Worm (Caenorhabditis elegans) whole organism, L2 larva: ENCODE measurements around the gene fut-1.

ENCODE experiments used
- C34F6.9 ChIP-seq: fragments of 150-350 bp; optimal IDR thresholded peaks from 2 replicates; lab custom pipeline; 2014; ENCODE audit warnings: missing biosample characterization, missing genetic modification characterization
- F13H6.1 ChIP-seq: sonication (generic microtip); optimal IDR thresholded peaks from 2 replicates; lab custom pipeline; 2016; ENCODE audit warnings: missing genetic modification characterization, missing compliant biosample characterization
- Y55F3AM.14 ChIP-seq: fragments of 200-800 bp; sonication (Bioruptor generic); optimal IDR thresholded peaks from 2 replicates; lab custom pipeline; 2018; ENCODE audit warnings: mild to moderate bottlenecking, missing genetic modification characterization, missing compliant biosample characterization
- alr-1 ChIP-seq: fragments of 150-350 bp; optimal IDR thresholded peaks from 2 replicates; lab custom pipeline; 2014; ENCODE audit warnings: missing biosample characterization, missing genetic modification characterization
- ama-1 ChIP-seq: fragments of 150-350 bp; optimal IDR thresholded peaks from 2 replicates; lab custom pipeline; 2018; ENCODE audit warnings: inconsistent platforms
- blmp-1 ChIP-seq: sonication (generic microtip); optimal IDR thresholded peaks from 2 replicates; lab custom pipeline; 2017; ENCODE audit warnings: missing genetic modification characterization, mild to moderate bottlenecking, missing compliant biosample characterization, antibody characterized with exemption, moderate library complexity; ENCODE audit not compliant: insufficient read depth
- ceh-16 ChIP-seq: fragments of 150-350 bp; optimal IDR thresholded peaks from 2 replicates; lab custom pipeline; 2014; ENCODE audit warnings: missing biosample characterization, missing genetic modification characterization
- ceh-82 ChIP-seq: fragments of 150-350 bp; optimal IDR thresholded peaks from 2 replicates; lab custom pipeline; 2014; ENCODE audit warnings: missing biosample characterization, missing genetic modification characterization
- crh-2 ChIP-seq: sonication (generic microtip); optimal IDR thresholded peaks from 2 replicates; lab custom pipeline; 2017; ENCODE audit warnings: missing biosample characterization, missing genetic modification characterization
- egl-27 ChIP-seq: sonication (generic microtip); optimal IDR thresholded peaks from 3 replicates; lab custom pipeline; 2017; ENCODE audit warnings: missing biosample characterization, missing genetic modification reagents, missing genetic modification characterization
- elt-1 ChIP-seq: fragments of 150-350 bp; optimal IDR thresholded peaks from 2 replicates; lab custom pipeline; 2014; ENCODE audit warnings: missing biosample characterization, missing genetic modification characterization
- elt-3 ChIP-seq: sonication (generic microtip); optimal IDR thresholded peaks from 2 replicates; lab custom pipeline; 2017; ENCODE audit warnings: missing biosample characterization, missing genetic modification characterization
- fos-1 ChIP-seq: fragments of 150-350 bp; optimal IDR thresholded peaks from 2 replicates; lab custom pipeline; 2014; ENCODE audit warnings: missing biosample characterization, missing genetic modification characterization
- gmeb-1 ChIP-seq: fragments of 150-350 bp; optimal IDR thresholded peaks from 2 replicates; lab custom pipeline; 2014; ENCODE audit warnings: missing biosample characterization, missing genetic modification characterization
- lin-13 ChIP-seq: fragments of 150-350 bp; optimal IDR thresholded peaks from 2 replicates; lab custom pipeline; 2014; ENCODE audit warnings: missing biosample characterization, missing genetic modification reagents, missing genetic modification characterization
- lin-39 ChIP-seq: fragments of 150-350 bp; optimal IDR thresholded peaks from 2 replicates; lab custom pipeline; 2014; ENCODE audit warnings: missing biosample characterization, missing genetic modification reagents, missing genetic modification characterization
- lsy-2 ChIP-seq, 2 experiments: fragments of 150-350 bp in 1 of 2; sonication (generic microtip) in 1 of 2; optimal IDR thresholded peaks; 2 replicates each; lab custom pipeline; 2014 to 2017; ENCODE audit warnings: missing biosample characterization in 2 of 2, missing genetic modification characterization in 2 of 2
- mbf-1 ChIP-seq: sonication (generic microtip); optimal IDR thresholded peaks from 2 replicates; lab custom pipeline; 2017; ENCODE audit warnings: missing biosample characterization, missing genetic modification characterization
- mdl-1 ChIP-seq, 2 experiments: fragments of 150-350 bp in 1 of 2; sonication (generic microtip) in 1 of 2; optimal IDR thresholded peaks; 2 replicates each; lab custom pipeline; 2017; ENCODE audit warnings: missing biosample characterization in 2 of 2, missing genetic modification characterization in 2 of 2
- nhr-10 ChIP-seq: sonication (generic microtip); optimal IDR thresholded peaks from 2 replicates; lab custom pipeline; 2017; ENCODE audit warnings: missing biosample characterization, missing genetic modification characterization
- nhr-11 ChIP-seq: fragments of 150-350 bp; optimal IDR thresholded peaks from 2 replicates; lab custom pipeline; 2014; ENCODE audit warnings: missing biosample characterization, missing genetic modification characterization
- nhr-12 ChIP-seq: fragments of 150-350 bp; optimal IDR thresholded peaks from 2 replicates; lab custom pipeline; 2014; ENCODE audit warnings: missing biosample characterization, missing genetic modification characterization
- nhr-129 ChIP-seq: fragments of 150-350 bp; optimal IDR thresholded peaks from 2 replicates; lab custom pipeline; 2014; ENCODE audit warnings: missing biosample characterization, missing genetic modification characterization
- nhr-21 ChIP-seq: fragments of 150-350 bp; optimal IDR thresholded peaks from 2 replicates; lab custom pipeline; 2014; ENCODE audit warnings: missing biosample characterization, missing genetic modification characterization
- nhr-23 ChIP-seq: fragments of 150-350 bp; optimal IDR thresholded peaks from 2 replicates; lab custom pipeline; 2014; ENCODE audit warnings: missing biosample characterization, missing genetic modification reagents, missing genetic modification characterization
- nhr-237 ChIP-seq: fragments of 150-350 bp; optimal IDR thresholded peaks from 2 replicates; lab custom pipeline; 2014; ENCODE audit warnings: missing biosample characterization, missing genetic modification characterization
- nhr-25 ChIP-seq: fragments of 150-350 bp; sonication (generic microtip); optimal IDR thresholded peaks from 3 replicates; lab custom pipeline; 2014; ENCODE audit warnings: missing biosample characterization, missing genetic modification characterization
- nhr-6 ChIP-seq: fragments of 150-350 bp; optimal IDR thresholded peaks from 2 replicates; lab custom pipeline; 2014; ENCODE audit warnings: missing biosample characterization, missing genetic modification characterization
- peb-1 ChIP-seq: fragments of 150-350 bp; optimal IDR thresholded peaks from 2 replicates; lab custom pipeline; 2014; ENCODE audit warnings: missing biosample characterization, missing genetic modification characterization
- sem-4 ChIP-seq: fragments of 150-350 bp; optimal IDR thresholded peaks from 2 replicates; lab custom pipeline; 2014; ENCODE audit warnings: missing biosample characterization, missing genetic modification reagents, missing genetic modification characterization
- sma-9 ChIP-seq, 2 experiments: fragments of 150-350 bp in 1 of 2; sonication (generic microtip) in 1 of 2; optimal IDR thresholded peaks; 2 replicates each; lab custom pipeline; 2014 to 2016; ENCODE audit warnings: missing genetic modification characterization in 2 of 2, mild to moderate bottlenecking in 1 of 2, missing biosample characterization in 1 of 2, missing compliant biosample characterization in 1 of 2, missing genetic modification reagents in 1 of 2, moderate library complexity in 1 of 2
- unc-39 ChIP-seq: fragments of 150-350 bp; optimal IDR thresholded peaks from 2 replicates; lab custom pipeline; 2014; ENCODE audit warnings: missing biosample characterization, missing genetic modification characterization
- unc-55 ChIP-seq: fragments of 150-350 bp; sonication (generic microtip); optimal IDR thresholded peaks from 3 replicates; lab custom pipeline; 2014; ENCODE audit warnings: missing biosample characterization, missing genetic modification reagents, missing genetic modification characterization
- unc-62 ChIP-seq: fragments of 150-350 bp; optimal IDR thresholded peaks from 2 replicates; lab custom pipeline; 2014; ENCODE audit warnings: missing biosample characterization, missing genetic modification reagents, missing genetic modification characterization
- ztf-1 ChIP-seq: fragments of 200-800 bp; sonication (Bioruptor generic); conservative IDR thresholded peaks from 2 replicates; pipeline ENCODE4 v1.3.6; 2022; ENCODE audit warnings: missing genetic modification characterization, missing compliant biosample characterization
- ztf-11 ChIP-seq: sonication (generic microtip); optimal IDR thresholded peaks from 2 replicates; lab custom pipeline; 2017; ENCODE audit warnings: missing biosample characterization, missing genetic modification characterization
- ztf-4 ChIP-seq: fragments of 150-350 bp; optimal IDR thresholded peaks from 2 replicates; lab custom pipeline; 2014; ENCODE audit warnings: missing biosample characterization, missing genetic modification characterization

The fut-1 gene

ce11 chrII:8740326-8740949, 19.0 kb downstream of the fut-1 start:
- TF ChIP-seq Y55F3AM.14 (GFP tag; lab: Kevin White, UChicago) (peak; percentile 46), fos-1 (tag; lab: Kevin White, UChicago) (peak; percentile 77), ama-1 (no peak), lin-39 (tag; lab: Kevin White, UChicago) (no peak), lsy-2 (tag; optimal IDR thresholded peaks at IDR 0.05; lab: Kevin White, UChicago) (peak in 1 of 2 experiments; percentile 40), nhr-6 (tag; lab: Kevin White, UChicago) (peak; percentile 34), gmeb-1 (peak; percentile 14), F13H6.1 (tag; lab: Kevin White, UChicago) (peak; percentile 42), sma-9 (GFP tag; optimal IDR thresholded peaks at IDR 0.05; lab: Kevin White, UChicago) (peak; percentile 99), sma-9 (tag; optimal IDR thresholded peaks at IDR 0.05; lab: Kevin White, UChicago) (no peak), alr-1 (tag; lab: Kevin White, UChicago) (no peak), blmp-1 (tag; lab: Kevin White, UChicago) (peak; percentile 39), nhr-25 (tag; lab: Kevin White, UChicago) (peak; percentile 77), peb-1 (tag; lab: Kevin White, UChicago) (no peak), lin-13 (peak; percentile 5), mdl-1 (tag; optimal IDR thresholded peaks at IDR 0.05; lab: Kevin White, UChicago) (peak; percentile 58 to 62), nhr-129 (tag; lab: Kevin White, UChicago) (peak; percentile 41), nhr-11 (tag; lab: Kevin White, UChicago) (no peak), unc-39 (tag; lab: Kevin White, UChicago) (no peak), crh-2 (tag; lab: Kevin White, UChicago) (peak; percentile 79), egl-27 (peak; percentile 38), nhr-21 (peak; percentile 63)

ce11 chrII:8738955-8739354, 20.4 kb downstream of the fut-1 start:
- TF ChIP-seq ztf-4 (tag; lab: Kevin White, UChicago) (peak; percentile 3), mbf-1 (tag; lab: Kevin White, UChicago) (no peak), lin-13 (peak; percentile 10), crh-2 (tag; lab: Kevin White, UChicago) (peak; percentile 35), sma-9 (GFP tag; optimal IDR thresholded peaks at IDR 0.05; lab: Kevin White, UChicago) (peak; percentile 73), sma-9 (tag; optimal IDR thresholded peaks at IDR 0.05; lab: Kevin White, UChicago) (no peak), F13H6.1 (tag; lab: Kevin White, UChicago) (no peak), nhr-25 (tag; lab: Kevin White, UChicago) (no peak), nhr-23 (tag; lab: Kevin White, UChicago) (no peak)
- TF ChIP-seq, all 48 proteins: peak for 4

ce11 chrII:8738244-8738643, 21.1 kb downstream of the fut-1 start:
- no peak for TF ChIP-seq C34F6.9 (tag; lab: Kevin White, UChicago)
- TF ChIP-seq gmeb-1: no peak
- no peak for TF ChIP-seq ceh-82 (tag; lab: Kevin White, UChicago)
- no peak for TF ChIP-seq ama-1
- TF ChIP-seq blmp-1 (tag; lab: Kevin White, UChicago): no peak
- no peak for TF ChIP-seq ztf-1
- no peak for TF ChIP-seq lsy-2 (tag; optimal IDR thresholded peaks at IDR 0.05; lab: Kevin White, UChicago)
- no peak for TF ChIP-seq Y55F3AM.14 (GFP tag; lab: Kevin White, UChicago)
- no peak for TF ChIP-seq nhr-23 (tag; lab: Kevin White, UChicago)
- no peak for TF ChIP-seq ceh-16 (tag; lab: Kevin White, UChicago)
- TF ChIP-seq F13H6.1 (tag; lab: Kevin White, UChicago): no peak
- TF ChIP-seq unc-39 (tag; lab: Kevin White, UChicago): no peak
- TF ChIP-seq nhr-12 (tag; lab: Kevin White, UChicago): no peak
- no peak for TF ChIP-seq elt-3
- no peak for TF ChIP-seq nhr-129 (tag; lab: Kevin White, UChicago)
- no peak for TF ChIP-seq nhr-237 (tag; lab: Kevin White, UChicago)
- no peak for TF ChIP-seq mbf-1 (tag; lab: Kevin White, UChicago)
- TF ChIP-seq nhr-10 (tag; lab: Kevin White, UChicago): no peak
- no peak for TF ChIP-seq unc-62 (GFP tag; lab: Kevin White, UChicago)
- no peak for TF ChIP-seq nhr-11 (tag; lab: Kevin White, UChicago)

ce11 chrII:8737456-8737855, 21.9 kb downstream of the fut-1 start, which contains the start of gene idpb-4:
TSS of gene idpb-4 (minus strand) at chrII:8737556.
- no peak for TF ChIP-seq mdl-1 (tag; optimal IDR thresholded peaks at IDR 0.05; lab: Kevin White, UChicago)
- TF ChIP-seq elt-1 (tag; lab: Kevin White, UChicago): no peak
- TF ChIP-seq lin-13: no peak
- no peak for TF ChIP-seq nhr-11 (tag; lab: Kevin White, UChicago)
- TF ChIP-seq sem-4: no peak
- TF ChIP-seq ceh-16 (tag; lab: Kevin White, UChicago): no peak
- TF ChIP-seq unc-55 (GFP tag; lab: Kevin White, UChicago): no peak
- no peak for TF ChIP-seq elt-3
- TF ChIP-seq crh-2 (tag; lab: Kevin White, UChicago): no peak
- no peak for TF ChIP-seq fos-1 (tag; lab: Kevin White, UChicago)
- no peak for TF ChIP-seq ceh-82 (tag; lab: Kevin White, UChicago)
- TF ChIP-seq nhr-237 (tag; lab: Kevin White, UChicago): no peak
- TF ChIP-seq nhr-23 (tag; lab: Kevin White, UChicago): no peak
- no peak for TF ChIP-seq ama-1
- no peak for TF ChIP-seq ztf-11 (tag; lab: Kevin White, UChicago)
